Worm (Caenorhabditis elegans): ENCODE measurements around the gene Y39G8B.10.

ce11 chrII:14010656-14011376 is 27.9 kb upstream of the Y39G8B.10 start, which contains the start of gene F01D5.8:
- no peak for TF ChIP-seq dao-5 (tag; optimal IDR thresholded peaks at IDR 0.05)
- TF ChIP-seq him-1 (tag; optimal IDR thresholded peaks at IDR 0.05) = no peak
